Fruit fly (Drosophila melanogaster) whole organism: ENCODE results near the gene CG7016.

Experiments
- CG8478 ChIP-seq: fragments of >200 bp; optimal IDR thresholded peaks from 2 replicates; lab custom pipeline; 2018; ENCODE audit warnings: inconsistent platforms
- Dll ChIP-seq: fragments of >200 bp; optimal IDR thresholded peaks from 2 replicates; lab custom pipeline; 2017
- EcR ChIP-seq, 2 experiments: fragments of >200 bp; optimal IDR thresholded peaks; 2 replicates each; lab custom pipeline; 2017; ENCODE audit warnings: missing biosample characterization in 2 of 2, missing genetic modification characterization in 2 of 2, missing genetic modification reagents in 2 of 2
- pan ChIP-seq: fragments of >200 bp; optimal IDR thresholded peaks from 2 replicates; lab custom pipeline; 2017
- psq ChIP-seq: fragments of >200 bp; optimal IDR thresholded peaks from 2 replicates; lab custom pipeline; 2017
- usp ChIP-seq: fragments of >200 bp; optimal IDR thresholded peaks from 2 replicates; lab custom pipeline; 2017; ENCODE audit warnings: missing biosample characterization, missing genetic modification characterization, mixed read lengths

The CG7016 gene

DNA sequence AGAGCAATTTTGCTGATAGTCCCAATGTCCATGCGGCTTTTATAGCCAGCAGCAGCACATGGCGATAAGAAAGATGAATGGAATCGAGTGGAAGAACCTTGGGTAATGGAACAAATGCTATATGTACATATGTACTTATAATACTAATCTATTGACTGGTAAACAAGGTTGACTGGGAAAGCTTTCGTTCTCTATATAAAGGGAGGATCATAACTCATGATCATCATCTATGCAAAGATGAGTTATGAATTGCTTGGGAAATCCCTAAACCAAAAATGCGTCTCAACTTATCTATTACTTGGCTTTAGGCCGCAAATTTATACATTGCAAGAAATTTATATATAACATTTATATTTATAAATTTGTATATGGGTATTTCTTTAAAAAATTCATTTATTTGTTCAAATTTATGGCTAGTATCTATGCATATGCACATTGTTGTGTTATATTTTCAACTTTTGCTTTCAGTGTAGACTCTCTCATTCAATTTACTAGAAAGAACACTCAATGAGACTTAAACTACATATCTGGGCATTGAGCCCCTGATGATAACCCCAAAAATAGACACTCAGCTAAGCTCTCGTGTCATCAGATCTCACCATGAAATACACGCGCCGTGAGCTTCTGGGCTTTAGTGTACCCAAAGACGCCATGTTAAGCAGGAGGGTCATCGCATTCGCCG, 2.1 kb downstream of the CG7016 start, which contains the start of the genes Srg1 and Elal:
TSS of gene Srg1 (minus strand) at position 14 of the 682 bp plus-strand sequence.
TSS of gene Elal (plus strand) at position 632 of the 682 bp plus-strand sequence.
- TF ChIP-seq EcR (GFP tag; optimal IDR thresholded peaks at IDR 0.05; lab: Kevin White, UChicago) (no peak), pan (lab: Kevin White, UChicago) (no peak), CG8478 (lab: Kevin White, UChicago) (no peak), usp (GFP tag; lab: Kevin White, UChicago) (no peak), Dll (lab: Kevin White, UChicago) (no peak), psq (no peak)

dm6 chr3R:24866976-24867375, 4.2 kb downstream of the CG7016 start:
- no peak for TF ChIP-seq usp (GFP tag; lab: Kevin White, UChicago)
- TF ChIP-seq CG8478 (lab: Kevin White, UChicago): no peak
- TF ChIP-seq EcR (GFP tag; optimal IDR thresholded peaks at IDR 0.05; lab: Kevin White, UChicago): no peak
- no peak for TF ChIP-seq pan (lab: Kevin White, UChicago)
- no peak for TF ChIP-seq Dll (lab: Kevin White, UChicago)
- TF ChIP-seq psq: no peak

DNA sequence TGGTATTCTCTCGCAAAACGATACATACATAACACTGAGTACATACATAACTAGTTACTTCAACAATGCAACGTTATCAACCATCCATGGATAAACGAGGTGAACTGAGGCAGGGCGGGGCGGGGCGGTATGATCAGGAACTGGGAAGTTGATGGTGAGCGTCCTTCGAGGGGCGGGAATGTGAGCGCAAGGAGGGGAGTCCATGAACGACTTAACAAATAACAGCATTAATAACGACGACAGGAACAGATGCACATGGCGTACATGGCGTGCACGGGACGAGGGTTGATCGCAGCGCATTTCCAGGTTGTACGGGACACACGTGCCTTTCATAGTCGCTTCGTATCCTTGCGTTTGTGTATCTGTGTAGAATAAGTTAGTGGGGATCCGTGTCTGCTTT, 5.2 kb downstream of the CG7016 start:
- no peak for TF ChIP-seq psq
- no peak for TF ChIP-seq CG8478 (lab: Kevin White, UChicago)
- TF ChIP-seq pan (lab: Kevin White, UChicago): no peak
- no peak for TF ChIP-seq usp (GFP tag; lab: Kevin White, UChicago)
- TF ChIP-seq Dll (lab: Kevin White, UChicago): no peak
- TF ChIP-seq EcR (GFP tag; optimal IDR thresholded peaks at IDR 0.05; lab: Kevin White, UChicago): no peak

DNA sequence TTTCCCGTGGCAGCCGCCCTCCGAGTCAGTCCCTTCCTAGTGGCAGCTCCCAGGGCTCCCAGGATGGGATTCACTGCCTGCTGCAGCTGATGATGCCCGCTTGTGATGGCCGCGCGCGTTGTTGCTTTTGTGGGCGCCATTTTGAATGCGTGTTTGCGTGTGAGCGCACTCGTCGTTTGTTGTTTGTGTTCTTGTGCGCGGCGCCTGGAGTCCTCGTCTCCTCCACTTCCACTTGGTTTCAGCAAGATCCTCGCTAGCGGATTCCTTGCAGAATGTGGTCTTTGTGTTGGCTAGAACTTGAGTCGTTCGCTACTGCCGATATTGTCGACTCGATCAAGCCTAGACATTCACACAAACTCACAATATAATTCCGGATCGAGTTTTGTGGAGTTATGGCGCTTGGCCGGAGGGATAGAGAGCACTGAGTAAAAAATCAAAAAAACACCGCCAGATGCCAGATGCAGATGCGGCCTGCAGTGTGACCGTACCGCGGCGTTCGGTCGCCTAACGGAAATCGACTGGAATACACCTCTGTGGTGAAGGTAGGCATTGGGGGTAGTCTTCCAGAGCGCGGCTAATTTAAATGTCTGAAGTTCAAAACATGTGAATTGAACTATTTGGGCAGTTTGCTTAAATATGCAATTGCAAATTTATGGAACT, 7.8 kb downstream of the CG7016 start, which contains the start of gene CycB3:
TSS of gene CycB3 (minus strand) at position 428 of the 660 bp plus-strand sequence.
- TF ChIP-seq Dll (lab: Kevin White, UChicago) (no peak), EcR (GFP tag; optimal IDR thresholded peaks at IDR 0.05; lab: Kevin White, UChicago) (no peak), psq (no peak), pan (lab: Kevin White, UChicago) (no peak), CG8478 (lab: Kevin White, UChicago) (no peak)

dm6 chr3R:24875939-24876842, 13.5 kb downstream of the CG7016 start, which contains the start of gene CG3744:
Gene CG3744 (minus strand): TSS chr3R:24876654.
- TF ChIP-seq CG8478 (lab: Kevin White, UChicago) (peak; percentile 59), psq (no peak), pan (lab: Kevin White, UChicago) (no peak)

DNA sequence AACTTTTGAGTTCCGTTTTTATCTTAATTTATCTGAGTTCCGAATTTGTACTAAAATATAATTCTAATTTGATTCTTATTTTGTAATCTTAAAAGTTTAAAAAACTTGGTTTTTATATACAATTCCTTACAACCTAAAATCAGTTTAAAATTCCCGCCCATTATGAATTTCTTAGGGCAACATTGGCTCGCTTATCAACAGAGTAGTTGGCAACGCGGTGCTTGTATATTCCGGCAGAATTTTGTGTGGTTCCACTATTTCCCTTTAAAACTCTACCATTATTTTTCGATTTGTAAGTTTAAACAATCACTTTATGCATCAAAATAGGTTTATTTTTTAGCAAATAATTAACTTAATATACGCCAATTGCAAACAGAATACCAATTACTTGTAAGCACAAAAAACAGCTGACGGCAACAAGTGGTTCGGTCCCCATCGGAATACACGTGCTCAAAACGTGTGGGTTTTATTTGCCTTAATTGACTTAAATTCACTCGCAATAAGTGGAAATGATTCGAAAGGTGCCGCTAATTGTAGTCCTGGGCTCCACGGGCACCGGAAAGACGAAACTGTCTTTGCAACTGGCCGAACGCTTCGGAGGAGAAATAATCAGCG, 14.2 kb downstream of the CG7016 start, which contains the start of the genes CG11089 and CG31381:
TSS of gene CG11089 (plus strand) at position 203 of the 615 bp plus-strand sequence.
TSS of gene CG31381 (plus strand) at position 203 of the 615 bp plus-strand sequence.
- TF ChIP-seq Dll (lab: Kevin White, UChicago) (no peak), CG8478 (lab: Kevin White, UChicago) (no peak), EcR (GFP tag; optimal IDR thresholded peaks at IDR 0.05; lab: Kevin White, UChicago) (no peak), usp (GFP tag; lab: Kevin White, UChicago) (no peak), psq (no peak), pan (lab: Kevin White, UChicago) (no peak)

DNA sequence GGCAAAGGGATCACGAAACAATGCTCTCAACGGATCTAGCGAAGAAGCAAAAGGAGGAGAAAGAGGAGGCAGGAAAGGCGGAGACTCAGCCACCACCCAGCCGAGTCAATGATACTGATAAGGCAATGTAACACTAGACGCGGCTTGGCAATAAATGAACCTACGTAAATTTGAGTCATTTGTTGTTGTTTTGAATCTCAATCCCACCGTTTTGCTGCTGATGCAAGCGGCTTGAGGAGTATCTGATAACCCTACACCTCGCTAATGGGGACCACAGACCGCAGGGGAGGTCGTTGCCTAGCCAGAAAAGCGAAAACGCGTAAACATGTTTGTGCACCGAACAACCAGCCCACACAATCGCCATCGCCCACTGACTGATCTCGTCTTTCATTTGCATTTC, 15.9 kb downstream of the CG7016 start:
- TF ChIP-seq pan (lab: Kevin White, UChicago) (no peak), Dll (lab: Kevin White, UChicago) (no peak), CG8478 (lab: Kevin White, UChicago) (no peak), usp (GFP tag; lab: Kevin White, UChicago) (no peak), psq (no peak), EcR (GFP tag; optimal IDR thresholded peaks at IDR 0.05; lab: Kevin White, UChicago) (no peak)

DNA sequence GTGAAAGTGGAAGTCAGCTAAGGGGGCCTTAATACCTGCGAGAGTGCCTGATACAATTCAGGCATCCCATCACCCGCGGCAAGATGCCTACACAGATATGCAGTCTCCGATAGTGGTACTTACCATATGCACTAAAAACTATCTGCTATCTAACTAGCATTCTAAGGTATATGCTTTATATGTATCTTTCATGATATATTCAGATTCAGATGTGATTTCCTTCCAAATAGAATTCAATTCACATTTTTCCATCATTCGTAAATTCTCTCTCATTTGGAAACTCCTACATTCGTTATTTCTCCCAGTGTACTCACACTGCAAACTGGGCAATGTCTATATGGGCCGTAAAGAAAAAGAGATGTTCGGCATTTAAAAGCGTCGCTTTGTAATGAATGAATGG, 23.7 kb downstream of the CG7016 start:
- TF ChIP-seq EcR (GFP tag; optimal IDR thresholded peaks at IDR 0.05; lab: Kevin White, UChicago) (no peak), CG8478 (lab: Kevin White, UChicago) (no peak), Dll (lab: Kevin White, UChicago) (no peak), psq (no peak), usp (GFP tag; lab: Kevin White, UChicago) (no peak), pan (lab: Kevin White, UChicago) (no peak)

DNA sequence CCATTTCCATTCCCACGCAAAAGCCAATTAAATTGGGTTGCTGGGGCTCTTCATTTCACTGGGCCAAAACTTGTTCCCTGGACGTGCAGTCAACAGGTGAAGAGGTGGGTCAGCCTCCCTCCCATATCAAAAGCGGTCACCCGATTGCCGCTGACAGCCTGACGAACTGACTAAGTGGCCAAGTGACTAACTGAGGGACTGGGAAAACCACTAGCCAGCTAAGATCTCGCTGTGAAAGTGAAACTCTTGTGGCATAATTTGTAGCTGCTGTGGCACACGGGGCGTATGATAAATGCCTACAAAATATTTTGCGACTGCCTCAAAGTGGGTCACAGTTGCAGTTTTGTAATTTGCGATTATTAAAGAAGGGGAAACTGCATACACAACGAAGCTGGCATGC, 25.7 kb downstream of the CG7016 start:
- no peak for TF ChIP-seq EcR (GFP tag; optimal IDR thresholded peaks at IDR 0.05; lab: Kevin White, UChicago)
- no peak for TF ChIP-seq Dll (lab: Kevin White, UChicago)
- no peak for TF ChIP-seq pan (lab: Kevin White, UChicago)
- no peak for TF ChIP-seq CG8478 (lab: Kevin White, UChicago)
- no peak for TF ChIP-seq usp (GFP tag; lab: Kevin White, UChicago)
- no peak for TF ChIP-seq psq

- TF ChIP-seq pan (lab: Kevin White, UChicago): no peak
- no peak for TF ChIP-seq CG8478 (lab: Kevin White, UChicago)
- TF ChIP-seq usp (GFP tag; lab: Kevin White, UChicago): no peak
- no peak for TF ChIP-seq psq
- TF ChIP-seq Dll (lab: Kevin White, UChicago): no peak
- TF ChIP-seq EcR (GFP tag; optimal IDR thresholded peaks at IDR 0.05; lab: Kevin White, UChicago): no peak
Measured at dm6 chr3R:24889303-24889892, 26.7 kb downstream of the CG7016 start.
